Worm (Caenorhabditis elegans) whole organism, early embryonic: Measurements from ENCODE around the gene C27D8.2.

Experiments used
- B0310.2 ChIP-seq: sonication (generic microtip); optimal IDR thresholded peaks from 2 replicates; lab custom pipeline; 2016; ENCODE audit warnings: mild to moderate bottlenecking, missing genetic modification characterization, missing compliant biosample characterization
- F13C5.2 ChIP-seq: sonication (generic microtip); optimal IDR thresholded peaks from 2 replicates; lab custom pipeline; 2017; ENCODE audit warnings: mild to moderate bottlenecking, missing genetic modification characterization, inconsistent platforms, missing compliant biosample characterization
- aly-1 ChIP-seq: sonication (generic microtip); optimal IDR thresholded peaks from 2 replicates; lab custom pipeline; 2016; ENCODE audit warnings: missing genetic modification characterization, missing compliant biosample characterization
- ama-1 ChIP-seq: fragments of 150-350 bp; optimal IDR thresholded peaks from 2 replicates; lab custom pipeline; 2014
- ceh-36 ChIP-seq: sonication (generic microtip); optimal IDR thresholded peaks from 2 replicates; lab custom pipeline; 2016; ENCODE audit warnings: missing genetic modification characterization, inconsistent platforms, missing compliant biosample characterization
- flt-1 ChIP-seq: fragments of 200-800 bp; sonication (Bioruptor generic); IDR thresholded peaks from 2 replicates; pipeline ENCODE4 v1.3.6; 2022; ENCODE audit warnings: missing genetic modification characterization, missing compliant biosample characterization
- hmbx-1 ChIP-seq: sonication (generic microtip); optimal IDR thresholded peaks from 2 replicates; lab custom pipeline; 2016; ENCODE audit warnings: mild to moderate bottlenecking, missing genetic modification characterization, missing compliant biosample characterization
- hmg-4 ChIP-seq: fragments of 200-800 bp; sonication (Bioruptor generic); optimal IDR thresholded peaks from 2 replicates; lab custom pipeline; 2018; ENCODE audit warnings: mild to moderate bottlenecking, missing genetic modification characterization, missing compliant biosample characterization
- hnd-1 ChIP-seq: sonication (generic microtip); optimal IDR thresholded peaks from 2 replicates; lab custom pipeline; 2016; ENCODE audit warnings: missing genetic modification characterization, missing compliant biosample characterization
- pes-1 ChIP-seq: fragments of 200-800 bp; sonication (Bioruptor generic); IDR thresholded peaks from 2 replicates; pipeline ENCODE4 v1.3.6; 2022; ENCODE audit warnings: missing genetic modification reagents, missing genetic modification characterization, missing compliant biosample characterization
- scrt-1 ChIP-seq: fragments of 200-800 bp; sonication (Bioruptor generic); IDR thresholded peaks from 2 replicates; pipeline ENCODE4 v1.3.6; 2022; ENCODE audit warnings: missing genetic modification characterization, missing compliant biosample characterization
- sea-1 ChIP-seq: fragments of 200-800 bp; sonication (Bioruptor generic); conservative IDR thresholded peaks from 2 replicates; pipeline ENCODE4 v1.3.6; 2022; ENCODE audit warnings: missing genetic modification characterization, missing compliant biosample characterization
- tbx-37 ChIP-seq: fragments of 200-800 bp; sonication (Bioruptor generic); conservative IDR thresholded peaks from 2 replicates; pipeline ENCODE4 v1.3.6; 2022; ENCODE audit warnings: missing genetic modification reagents, missing genetic modification characterization, missing compliant biosample characterization
- tra-4 ChIP-seq: sonication (generic microtip); optimal IDR thresholded peaks from 2 replicates; lab custom pipeline; 2017; ENCODE audit warnings: missing genetic modification characterization, missing compliant biosample characterization

- TF ChIP-seq ama-1 (lab: Kevin White, UChicago) (no peak), pes-1 (no peak), hmg-4 (GFP tag; lab: Kevin White, UChicago) (no peak), ceh-36 (no peak), scrt-1 (GFP tag; lab: Robert Waterston, UW) (no peak), hnd-1 (tag; lab: Kevin White, UChicago) (no peak), sea-1 (GFP tag; lab: Robert Waterston, UW) (no peak), flt-1 (no peak), F13C5.2 (tag; lab: Kevin White, UChicago) (no peak), tbx-37 (GFP tag; lab: Robert Waterston, UW) (no peak), aly-1 (tag; lab: Kevin White, UChicago) (no peak), hmbx-1 (tag; lab: Kevin White, UChicago) (no peak), B0310.2 (tag; lab: Kevin White, UChicago) (no peak), tra-4 (tag; lab: Kevin White, UChicago) (no peak)
Measured at ce11 chrIV:12754170-12754569, 43.2 kb downstream of the C27D8.2 start.
